Worm (Caenorhabditis elegans): ENCODE results near the gene C33H5.2.

The C33H5.2 gene

DNA sequence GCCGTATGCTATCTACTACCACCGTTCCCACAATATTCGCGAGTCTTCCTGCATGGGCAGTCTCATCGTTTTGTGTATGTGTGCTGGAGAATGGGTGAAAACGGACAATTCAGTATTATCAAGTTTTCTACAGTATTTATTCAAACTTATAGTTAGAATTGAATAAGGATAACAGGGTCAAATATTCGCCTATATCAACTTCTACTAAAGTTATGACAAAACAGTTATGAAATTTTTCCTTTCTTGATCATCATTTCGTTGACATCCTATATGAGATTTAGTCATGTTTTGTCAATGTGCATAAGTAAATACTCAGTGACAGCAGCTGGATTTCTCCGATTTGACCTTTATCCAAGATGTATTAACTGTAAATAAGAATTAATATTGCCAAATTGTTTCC is 46.5 kb downstream of the C33H5.2 start:
- TF ChIP-seq W03F9.2 (tag; optimal IDR thresholded peaks at IDR 0.05) (no peak), him-1 (tag; optimal IDR thresholded peaks at IDR 0.05) (no peak), dao-5 (tag; optimal IDR thresholded peaks at IDR 0.05) (no peak)

All from whole organism, L4/young adult.